Worm (Caenorhabditis elegans) whole organism, L2 larva: Measurements from ENCODE around the gene srbc-55.
"Not testable (repeated sequence)": the region's sequence is repeated elsewhere in the genome, so short reads cannot be mapped to it uniquely, and the experiment has no call there.

Source experiments
- F13H6.1 ChIP-seq: sonication (generic microtip); optimal IDR thresholded peaks from 2 replicates; lab custom pipeline; 2016; ENCODE audit warnings: missing genetic modification characterization, missing compliant biosample characterization
- Y55F3AM.14 ChIP-seq: fragments of 200-800 bp; sonication (Bioruptor generic); optimal IDR thresholded peaks from 2 replicates; lab custom pipeline; 2018; ENCODE audit warnings: mild to moderate bottlenecking, missing genetic modification characterization, missing compliant biosample characterization
- ZK546.5 ChIP-seq: sonication (generic microtip); optimal IDR thresholded peaks from 2 replicates; lab custom pipeline; 2017; ENCODE audit warnings: missing biosample characterization, missing genetic modification characterization
- aly-2 ChIP-seq: fragments of 150-350 bp; optimal IDR thresholded peaks from 2 replicates; lab custom pipeline; 2014; ENCODE audit warnings: missing biosample characterization, missing genetic modification characterization
- blmp-1 ChIP-seq: sonication (generic microtip); optimal IDR thresholded peaks from 2 replicates; lab custom pipeline; 2017; ENCODE audit warnings: missing genetic modification characterization, mild to moderate bottlenecking, missing compliant biosample characterization, antibody characterized with exemption, moderate library complexity; ENCODE audit not compliant: insufficient read depth
- ceh-16 ChIP-seq: fragments of 150-350 bp; optimal IDR thresholded peaks from 2 replicates; lab custom pipeline; 2014; ENCODE audit warnings: missing biosample characterization, missing genetic modification characterization
- crh-2 ChIP-seq: sonication (generic microtip); optimal IDR thresholded peaks from 2 replicates; lab custom pipeline; 2017; ENCODE audit warnings: missing biosample characterization, missing genetic modification characterization
- fos-1 ChIP-seq: fragments of 150-350 bp; optimal IDR thresholded peaks from 2 replicates; lab custom pipeline; 2014; ENCODE audit warnings: missing biosample characterization, missing genetic modification characterization
- gmeb-1 ChIP-seq: fragments of 150-350 bp; optimal IDR thresholded peaks from 2 replicates; lab custom pipeline; 2014; ENCODE audit warnings: missing biosample characterization, missing genetic modification characterization
- lin-11 ChIP-seq: fragments of 150-350 bp; sonication (generic microtip); optimal IDR thresholded peaks from 2 replicates; lab custom pipeline; 2014; ENCODE audit warnings: missing biosample characterization, missing genetic modification characterization, inconsistent platforms, mixed read lengths
- lin-13 ChIP-seq: fragments of 150-350 bp; optimal IDR thresholded peaks from 2 replicates; lab custom pipeline; 2014; ENCODE audit warnings: missing biosample characterization, missing genetic modification reagents, missing genetic modification characterization
- lin-39 ChIP-seq: fragments of 150-350 bp; optimal IDR thresholded peaks from 2 replicates; lab custom pipeline; 2014; ENCODE audit warnings: missing biosample characterization, missing genetic modification reagents, missing genetic modification characterization
- mab-5 ChIP-seq: fragments of 150-350 bp; optimal IDR thresholded peaks from 2 replicates; lab custom pipeline; 2014; ENCODE audit warnings: missing biosample characterization, missing genetic modification characterization
- mdl-1 ChIP-seq, 2 experiments: fragments of 150-350 bp in 1 of 2; sonication (generic microtip) in 1 of 2; optimal IDR thresholded peaks; 2 replicates each; lab custom pipeline; 2017; ENCODE audit warnings: missing biosample characterization in 2 of 2, missing genetic modification characterization in 2 of 2
- nhr-10 ChIP-seq: sonication (generic microtip); optimal IDR thresholded peaks from 2 replicates; lab custom pipeline; 2017; ENCODE audit warnings: missing biosample characterization, missing genetic modification characterization
- nhr-11 ChIP-seq: fragments of 150-350 bp; optimal IDR thresholded peaks from 2 replicates; lab custom pipeline; 2014; ENCODE audit warnings: missing biosample characterization, missing genetic modification characterization
- nhr-12 ChIP-seq: fragments of 150-350 bp; optimal IDR thresholded peaks from 2 replicates; lab custom pipeline; 2014; ENCODE audit warnings: missing biosample characterization, missing genetic modification characterization
- nhr-129 ChIP-seq: fragments of 150-350 bp; optimal IDR thresholded peaks from 2 replicates; lab custom pipeline; 2014; ENCODE audit warnings: missing biosample characterization, missing genetic modification characterization
- nhr-21 ChIP-seq: fragments of 150-350 bp; optimal IDR thresholded peaks from 2 replicates; lab custom pipeline; 2014; ENCODE audit warnings: missing biosample characterization, missing genetic modification characterization
- nhr-23 ChIP-seq: fragments of 150-350 bp; optimal IDR thresholded peaks from 2 replicates; lab custom pipeline; 2014; ENCODE audit warnings: missing biosample characterization, missing genetic modification reagents, missing genetic modification characterization
- nhr-237 ChIP-seq: fragments of 150-350 bp; optimal IDR thresholded peaks from 2 replicates; lab custom pipeline; 2014; ENCODE audit warnings: missing biosample characterization, missing genetic modification characterization
- nhr-25 ChIP-seq: fragments of 150-350 bp; sonication (generic microtip); optimal IDR thresholded peaks from 3 replicates; lab custom pipeline; 2014; ENCODE audit warnings: missing biosample characterization, missing genetic modification characterization
- nhr-6 ChIP-seq: fragments of 150-350 bp; optimal IDR thresholded peaks from 2 replicates; lab custom pipeline; 2014; ENCODE audit warnings: missing biosample characterization, missing genetic modification characterization
- peb-1 ChIP-seq: fragments of 150-350 bp; optimal IDR thresholded peaks from 2 replicates; lab custom pipeline; 2014; ENCODE audit warnings: missing biosample characterization, missing genetic modification characterization
- sem-4 ChIP-seq: fragments of 150-350 bp; optimal IDR thresholded peaks from 2 replicates; lab custom pipeline; 2014; ENCODE audit warnings: missing biosample characterization, missing genetic modification reagents, missing genetic modification characterization
- sma-3 ChIP-seq: sonication (generic microtip); optimal IDR thresholded peaks from 2 replicates; lab custom pipeline; 2016; ENCODE audit warnings: missing genetic modification reagents, missing genetic modification characterization, missing compliant biosample characterization
- sma-9 ChIP-seq, 2 experiments: fragments of 150-350 bp in 1 of 2; sonication (generic microtip) in 1 of 2; optimal IDR thresholded peaks; 2 replicates each; lab custom pipeline; 2014 to 2016; ENCODE audit warnings: missing genetic modification characterization in 2 of 2, mild to moderate bottlenecking in 1 of 2, missing biosample characterization in 1 of 2, missing compliant biosample characterization in 1 of 2, missing genetic modification reagents in 1 of 2, moderate library complexity in 1 of 2
- snpc-4 ChIP-seq: fragments of 150-350 bp; optimal IDR thresholded peaks from 2 replicates; lab custom pipeline; 2014; ENCODE audit warnings: missing biosample characterization, missing genetic modification characterization
- unc-55 ChIP-seq: fragments of 150-350 bp; sonication (generic microtip); optimal IDR thresholded peaks from 3 replicates; lab custom pipeline; 2014; ENCODE audit warnings: missing biosample characterization, missing genetic modification reagents, missing genetic modification characterization
- unc-62 ChIP-seq: fragments of 150-350 bp; optimal IDR thresholded peaks from 2 replicates; lab custom pipeline; 2014; ENCODE audit warnings: missing biosample characterization, missing genetic modification reagents, missing genetic modification characterization
- zag-1 ChIP-seq: fragments of 150-350 bp; optimal IDR thresholded peaks from 2 replicates; lab custom pipeline; 2014; ENCODE audit warnings: missing biosample characterization, missing genetic modification characterization
- ztf-1 ChIP-seq: fragments of 200-800 bp; sonication (Bioruptor generic); conservative IDR thresholded peaks from 2 replicates; pipeline ENCODE4 v1.3.6; 2022; ENCODE audit warnings: missing genetic modification characterization, missing compliant biosample characterization
- ztf-11 ChIP-seq: sonication (generic microtip); optimal IDR thresholded peaks from 2 replicates; lab custom pipeline; 2017; ENCODE audit warnings: missing biosample characterization, missing genetic modification characterization

srbc-55 gene

ce11 chrV:15811982-15812381 lies 17.8 kb downstream of the srbc-55 start, which contains the start of gene nhr-282:
TSS of gene nhr-282 (plus strand) at chrV:15812282.
- TF ChIP-seq sma-9 (GFP tag; optimal IDR thresholded peaks at IDR 0.05; lab: Kevin White, UChicago); sma-9 (tag; optimal IDR thresholded peaks at IDR 0.05; lab: Kevin White, UChicago); ceh-16 (tag; lab: Kevin White, UChicago); lin-13 (GFP tag; lab: Kevin White, UChicago): not testable (repeated sequence)

- no peak for TF ChIP-seq snpc-4
- no peak for TF ChIP-seq unc-62
- no peak for TF ChIP-seq nhr-237
- no peak for TF ChIP-seq nhr-12 (tag; lab: Kevin White, UChicago)
- no peak for TF ChIP-seq nhr-6 (tag; lab: Kevin White, UChicago)
- no peak for TF ChIP-seq F13H6.1 (tag; lab: Kevin White, UChicago)
- no peak for TF ChIP-seq lin-39 (tag; lab: Kevin White, UChicago)
- no peak for TF ChIP-seq gmeb-1 (tag; lab: Kevin White, UChicago)
- no peak for TF ChIP-seq ztf-11 (tag; lab: Kevin White, UChicago)
- TF ChIP-seq blmp-1 = no peak
- no peak for TF ChIP-seq unc-55 (GFP tag; lab: Kevin White, UChicago)
- no peak for TF ChIP-seq nhr-129 (tag; lab: Kevin White, UChicago)
- no peak for TF ChIP-seq nhr-21 (tag; lab: Kevin White, UChicago)
- no peak for TF ChIP-seq ceh-16 (tag; lab: Kevin White, UChicago)
- TF ChIP-seq nhr-11 (tag; lab: Kevin White, UChicago) = no peak
- TF ChIP-seq mdl-1 (tag; optimal IDR thresholded peaks at IDR 0.05; lab: Kevin White, UChicago) = no peak
- TF ChIP-seq zag-1 (tag; lab: Kevin White, UChicago) = no peak
- no peak for TF ChIP-seq peb-1
These were observed 19.4 kb downstream of the srbc-55 start, which contains the start of gene F54B8.1 for ce11 chrV:15810446-15810845. TSS of gene F54B8.1 (plus strand) at chrV:15810746.

ce11 chrV:15809543-15809942 lies 20.3 kb downstream of the srbc-55 start, which contains the start of gene srsx-36:
TSS of gene srsx-36 (minus strand) at chrV:15809643.
- no peak for TF ChIP-seq sma-3 (GFP tag; lab: Kevin White, UChicago)
- TF ChIP-seq gmeb-1 (tag; lab: Kevin White, UChicago) = no peak
- no peak for TF ChIP-seq crh-2 (tag; lab: Kevin White, UChicago)
- TF ChIP-seq nhr-23 (tag; lab: Kevin White, UChicago) = no peak
- TF ChIP-seq lin-13 (GFP tag; lab: Kevin White, UChicago) = no peak
- TF ChIP-seq ZK546.5 = no peak
- TF ChIP-seq sma-9 (GFP tag; optimal IDR thresholded peaks at IDR 0.05; lab: Kevin White, UChicago) = no peak
- no peak for TF ChIP-seq sma-9 (tag; optimal IDR thresholded peaks at IDR 0.05; lab: Kevin White, UChicago)
- TF ChIP-seq mdl-1 (tag; optimal IDR thresholded peaks at IDR 0.05; lab: Kevin White, UChicago) = no peak
- TF ChIP-seq nhr-25 (tag; lab: Kevin White, UChicago) = no peak
- TF ChIP-seq aly-2 (tag; lab: Kevin White, UChicago) = no peak
- TF ChIP-seq peb-1 = no peak
- TF ChIP-seq fos-1 (tag; lab: Kevin White, UChicago) = no peak
- TF ChIP-seq mab-5 (tag; lab: Kevin White, UChicago) = no peak
- no peak for TF ChIP-seq ztf-1
- no peak for TF ChIP-seq lin-11 (tag; lab: Kevin White, UChicago)
- TF ChIP-seq, all 48 proteins: peak for 0

- TF ChIP-seq ZK546.5; sem-4 (tag; lab: Kevin White, UChicago); gmeb-1 (tag; lab: Kevin White, UChicago): not testable (repeated sequence)
These were observed 22.4 kb downstream of the srbc-55 start, which contains the start of gene srsx-38 for ce11 chrV:15807420-15807819. TSS of gene srsx-38 (minus strand) at chrV:15807520.

- not testable (repeated sequence) for TF ChIP-seq peb-1; Y55F3AM.14 (GFP tag; lab: Kevin White, UChicago); nhr-10 (tag; lab: Kevin White, UChicago)
These were observed 26.1 kb downstream of the srbc-55 start, which contains the start of gene T26E4.18 for ce11 chrV:15803748-15804147. TSS of gene T26E4.18 (minus strand) at chrV:15803848.
